Fruit fly (Drosophila melanogaster): ENCODE data around the gene CG18754.

The CG18754 gene

dm6 chr3R:23709508-23710208 is 25.8 kb downstream of the CG18754 start, which contains the start of gene CG10301 (continued):
- TF ChIP-seq toy (GFP tag; IDR thresholded peaks at IDR 0.05) (no peak), Ravus (GFP tag; IDR thresholded peaks at IDR 0.05) (no peak; the same call in 1 of the 2 replicates), Scr (GFP tag; IDR thresholded peaks at IDR 0.05; ENCODE audit: partially characterized antibody) (no peak), dm (GFP tag; optimal IDR thresholded peaks at IDR 0.05) (no peak), mam (GFP tag; optimal IDR thresholded peaks at IDR 0.05) (peak; percentile 13), CTCF (GFP tag; optimal IDR thresholded peaks at IDR 0.05) (peak; percentile 13), Fer3 (tag; optimal IDR thresholded peaks at IDR 0.05) (peak; percentile 8), gt (GFP tag; IDR thresholded peaks at IDR 0.05) (0 out of 2 replicates have a peak, but pooled peaks have one; percentile 31), MBD-R2 (GFP tag; IDR thresholded peaks at IDR 0.05) (no peak), CG15696 (tag; optimal IDR thresholded peaks at IDR 0.05) (peak; percentile 89), CG5180 (GFP tag; optimal IDR thresholded peaks at IDR 0.05) (peak; percentile 1), tgo (GFP tag; IDR thresholded peaks at IDR 0.05) (peak; percentile 26; the same call in 1 of the 3 replicates), Neu2 (GFP tag; optimal IDR thresholded peaks at IDR 0.05; ENCODE audit: borderline replicate concordance) (no peak), CG13624 (GFP tag; optimal IDR thresholded peaks at IDR 0.05) (no peak), CG9437 (GFP tag; optimal IDR thresholded peaks at IDR 0.05) (peak; percentile 12), Sin3A (optimal IDR thresholded peaks at IDR 0.05) (no peak), CG17385 (GFP tag; optimal IDR thresholded peaks at IDR 0.05) (peak; percentile 45), Ets65A (GFP tag) (peak; percentile 90), cad (GFP tag; optimal IDR thresholded peaks at IDR 0.05) (no peak), E2f2 (GFP tag; IDR thresholded peaks at IDR 0.05) (peak; percentile 34; the same call in 1 of the 2 replicates), vnd (GFP tag; IDR thresholded peaks at IDR 0.05; ENCODE audit: partially characterized antibody) (no peak), Oaz (GFP tag; IDR thresholded peaks at IDR 0.05) (no peak), maf-S (GFP tag; optimal IDR thresholded peaks at IDR 0.05) (no peak), Fer2 (tag; optimal IDR thresholded peaks at IDR 0.05) (no peak), CG18476 (GFP tag; optimal IDR thresholded peaks at IDR 0.05) (peak; percentile 32), NK7.1 (GFP tag; optimal IDR thresholded peaks at IDR 0.05) (no peak), Opbp (GFP tag; IDR thresholded peaks at IDR 0.05; ENCODE audit: partially characterized antibody) (no peak), CG14441 (GFP tag; IDR thresholded peaks at IDR 0.05) (peak; percentile 51), org-1 (GFP tag; optimal IDR thresholded peaks at IDR 0.05) (peak; percentile 35), Lpt (GFP tag; optimal IDR thresholded peaks at IDR 0.05) (no peak), Meics (GFP tag; optimal IDR thresholded peaks at IDR 0.05) (no peak), Dip2 (GFP tag; IDR thresholded peaks at IDR 0.05) (no peak), CG3065 (GFP tag; optimal IDR thresholded peaks at IDR 0.05) (peak; percentile 43), CG7928 (GFP tag; optimal IDR thresholded peaks at IDR 0.05) (no peak), en (GFP tag; optimal IDR thresholded peaks at IDR 0.05) (no peak), jing (GFP tag; optimal IDR thresholded peaks at IDR 0.05) (peak; percentile 42), MESR4 (GFP tag; optimal IDR thresholded peaks at IDR 0.05) (no peak), NC2β (GFP tag; optimal IDR thresholded peaks at IDR 0.05) (peak; percentile 54), jumu (GFP tag; optimal IDR thresholded peaks at IDR 0.05) (no peak), Ptx1 (GFP tag; IDR thresholded peaks at IDR 0.05) (peak; percentile 43; the same call in 1 of the 2 replicates), lilli (GFP tag; optimal IDR thresholded peaks at IDR 0.05) (peak; percentile 39), CG1603 (tag; optimal IDR thresholded peaks at IDR 0.05) (peak; percentile 84), ewg (GFP tag; optimal IDR thresholded peaks at IDR 0.05) (peak; percentile 56), Oli (tag; optimal IDR thresholded peaks at IDR 0.05) (peak; percentile 65), Dll (GFP tag; IDR thresholded peaks at IDR 0.05; ENCODE audit: partially characterized antibody) (no peak), CG13287 (GFP tag; IDR thresholded peaks at IDR 0.05; ENCODE audit: partially characterized antibody) (no peak), Bgb (GFP tag; IDR thresholded peaks at IDR 0.05; ENCODE audit: partially characterized antibody) (no peak), onecut (GFP tag; IDR thresholded peaks at IDR 0.05) (peak; percentile 50; the same call in 1 of the 2 replicates), chn (GFP tag; optimal IDR thresholded peaks at IDR 0.05) (peak; percentile 44), CG2712 (tag; optimal IDR thresholded peaks at IDR 0.05) (peak; percentile 77), CG12155 (GFP tag; optimal IDR thresholded peaks at IDR 0.05) (no peak)
